Worm (Caenorhabditis elegans) whole organism, L1 larva: ENCODE results near the gene fbxc-55.

ENCODE experiments used
- C04F5.9 ChIP-seq: sonication (generic microtip); optimal IDR thresholded peaks from 2 replicates; lab custom pipeline; 2016; ENCODE audit warnings: missing genetic modification characterization, missing compliant biosample characterization
- C16A3.4 ChIP-seq: fragments of 150-350 bp; optimal IDR thresholded peaks from 2 replicates; lab custom pipeline; 2014; ENCODE audit warnings: missing biosample characterization, missing genetic modification characterization
- C34B4.2 ChIP-seq: sonication (generic microtip); optimal IDR thresholded peaks from 2 replicates; lab custom pipeline; 2017; ENCODE audit warnings: mild to moderate bottlenecking, missing genetic modification characterization, missing compliant biosample characterization
- Y116A8C.19 ChIP-seq: sonication (generic microtip); optimal IDR thresholded peaks from 2 replicates; lab custom pipeline; 2016; ENCODE audit warnings: missing compliant biosample characterization, missing genetic modification characterization, borderline replicate concordance
- aha-1 ChIP-seq: fragments of 150-350 bp; optimal IDR thresholded peaks from 2 replicates; lab custom pipeline; 2014; ENCODE audit warnings: missing biosample characterization, missing genetic modification characterization
- aly-2 ChIP-seq: fragments of 150-350 bp; optimal IDR thresholded peaks from 2 replicates; lab custom pipeline; 2014; ENCODE audit warnings: missing biosample characterization, missing genetic modification characterization
- blmp-1 ChIP-seq: fragments of 150-350 bp; optimal IDR thresholded peaks from 2 replicates; lab custom pipeline; 2014; ENCODE audit warnings: missing biosample characterization, missing genetic modification characterization
- ceh-82 ChIP-seq, 3 experiments: fragments of 150-350 bp in 1 of 3; sonication (generic microtip) in 2 of 3; optimal IDR thresholded peaks; 2 replicates each; lab custom pipeline; 2014 to 2017; ENCODE audit warnings: missing biosample characterization in 3 of 3, missing genetic modification characterization in 3 of 3
- ceh-88 ChIP-seq: fragments of 200-800 bp; sonication (Bioruptor generic); IDR thresholded peaks from 2 replicates; pipeline ENCODE4 v1.3.6; 2022; ENCODE audit warnings: missing genetic modification characterization, missing compliant biosample characterization
- egl-13 ChIP-seq: sonication (generic microtip); optimal IDR thresholded peaks from 2 replicates; lab custom pipeline; 2016; ENCODE audit warnings: missing genotype, missing genetic modification reagents, missing genetic modification characterization, missing compliant biosample characterization
- egl-27 ChIP-seq, 2 experiments: fragments of 150-350 bp in 1 of 2; sonication (generic microtip); optimal IDR thresholded peaks; 3 replicates each; lab custom pipeline; 2017 to 2018; ENCODE audit warnings: missing biosample characterization in 2 of 2, missing genetic modification characterization in 2 of 2, missing genetic modification reagents in 2 of 2
- elt-3 ChIP-seq, 6 experiments: fragments of 150-350 bp in 1 of 6; sonication (generic microtip); optimal IDR thresholded peaks; 2 replicates each; lab custom pipeline; 2017 to 2018; ENCODE audit warnings: missing biosample characterization in 6 of 6, missing genetic modification characterization in 6 of 6, inconsistent platforms in 1 of 6
- ets-5 ChIP-seq: fragments of 200-800 bp; sonication (Bioruptor generic); IDR thresholded peaks from 2 replicates; pipeline ENCODE4 v1.3.6; 2022; ENCODE audit warnings: missing genetic modification characterization, missing compliant biosample characterization
- fkh-8 ChIP-seq: sonication (generic microtip); optimal IDR thresholded peaks from 2 replicates; lab custom pipeline; 2016; ENCODE audit warnings: mild to moderate bottlenecking, missing genetic modification characterization, missing compliant biosample characterization
- fos-1 ChIP-seq: fragments of 150-350 bp; optimal IDR thresholded peaks from 2 replicates; lab custom pipeline; 2014; ENCODE audit warnings: missing biosample characterization, missing genetic modification characterization
- grh-1 ChIP-seq: fragments of 200-800 bp; sonication (Bioruptor generic); IDR thresholded peaks from 2 replicates; pipeline ENCODE4 v1.3.6; 2022; ENCODE audit warnings: missing genetic modification reagents, missing genetic modification characterization, missing compliant biosample characterization
- irx-1 ChIP-seq: sonication (generic microtip); optimal IDR thresholded peaks from 2 replicates; lab custom pipeline; 2016; ENCODE audit warnings: missing genetic modification characterization, missing compliant biosample characterization
- jun-1 ChIP-seq: fragments of 150-350 bp; optimal IDR thresholded peaks from 2 replicates; lab custom pipeline; 2014; ENCODE audit warnings: missing biosample characterization, missing genetic modification reagents, missing genetic modification characterization
- lin-13 ChIP-seq: fragments of 150-350 bp; optimal IDR thresholded peaks from 2 replicates; lab custom pipeline; 2014; ENCODE audit warnings: missing biosample characterization, missing genetic modification reagents, missing genetic modification characterization
- lin-15B ChIP-seq: fragments of 150-350 bp; sonication (generic microtip); optimal IDR thresholded peaks from 3 replicates; lab custom pipeline; 2014; ENCODE audit warnings: missing biosample characterization, missing genetic modification characterization
- lin-35 ChIP-seq, 2 experiments: fragments of 150-350 bp; optimal IDR thresholded peaks; 2 replicates each; lab custom pipeline; 2014; ENCODE audit warnings: missing biosample characterization in 2 of 2, missing genetic modification characterization in 2 of 2, missing genetic modification reagents in 2 of 2
- lin-39 ChIP-seq: fragments of 150-350 bp; optimal IDR thresholded peaks from 2 replicates; lab custom pipeline; 2014; ENCODE audit warnings: missing biosample characterization, missing genetic modification reagents, missing genetic modification characterization
- lir-3 ChIP-seq: sonication (generic microtip); optimal IDR thresholded peaks from 2 replicates; lab custom pipeline; 2016; ENCODE audit warnings: mild to moderate bottlenecking, missing genetic modification characterization, moderate library complexity, missing compliant biosample characterization; ENCODE audit not compliant: poor library complexity
- lsy-2 ChIP-seq, 2 experiments: fragments of 150-350 bp; optimal IDR thresholded peaks; 2 replicates each; lab custom pipeline; 2014; ENCODE audit warnings: missing biosample characterization in 2 of 2, missing genetic modification characterization in 2 of 2
- mab-9 ChIP-seq: fragments of 200-800 bp; sonication (Bioruptor generic); IDR thresholded peaks from 2 replicates; pipeline ENCODE4 v1.3.6; 2022; ENCODE audit warnings: missing genetic modification reagents, missing genetic modification characterization, missing compliant biosample characterization
- mef-2 ChIP-seq: fragments of 150-350 bp; optimal IDR thresholded peaks from 2 replicates; lab custom pipeline; 2014; ENCODE audit warnings: missing biosample characterization, missing genetic modification characterization
- mep-1 ChIP-seq: fragments of 150-350 bp; optimal IDR thresholded peaks from 2 replicates; lab custom pipeline; 2014; ENCODE audit warnings: missing biosample characterization, missing genetic modification characterization
- nhr-19 ChIP-seq: fragments of 200-800 bp; sonication (Bioruptor generic); conservative IDR thresholded peaks from 2 replicates; pipeline ENCODE4 v1.3.6; 2022; ENCODE audit warnings: missing genetic modification characterization, missing compliant biosample characterization
- nhr-20 ChIP-seq: sonication (generic microtip); optimal IDR thresholded peaks from 2 replicates; lab custom pipeline; 2016; ENCODE audit warnings: mild to moderate bottlenecking, missing genetic modification characterization, missing compliant biosample characterization
- nhr-237 ChIP-seq: fragments of 150-350 bp; optimal IDR thresholded peaks from 2 replicates; lab custom pipeline; 2014; ENCODE audit warnings: missing biosample characterization, missing genetic modification characterization
- nhr-47 ChIP-seq: sonication (generic microtip); optimal IDR thresholded peaks from 2 replicates; lab custom pipeline; 2016; ENCODE audit warnings: mild to moderate bottlenecking, missing genetic modification characterization, moderate library complexity, missing compliant biosample characterization
- nhr-71 ChIP-seq: sonication (generic microtip); optimal IDR thresholded peaks from 2 replicates; lab custom pipeline; 2016; ENCODE audit warnings: mild to moderate bottlenecking, missing genetic modification characterization, moderate library complexity, missing compliant biosample characterization
- nhr-76 ChIP-seq: sonication (generic microtip); optimal IDR thresholded peaks from 2 replicates; lab custom pipeline; 2017; ENCODE audit warnings: missing biosample characterization, missing genetic modification characterization
- nhr-84 ChIP-seq: sonication (generic microtip); optimal IDR thresholded peaks from 2 replicates; lab custom pipeline; 2017; ENCODE audit warnings: missing biosample characterization, missing genetic modification characterization
- nhr-90 ChIP-seq: sonication (generic microtip); optimal IDR thresholded peaks from 2 replicates; lab custom pipeline; 2016; ENCODE audit warnings: mild to moderate bottlenecking, missing genetic modification characterization, missing compliant biosample characterization; ENCODE audit not compliant: poor library complexity
- pag-3 ChIP-seq: sonication (generic microtip); optimal IDR thresholded peaks from 2 replicates; lab custom pipeline; 2017; ENCODE audit warnings: missing genetic modification characterization, mild to moderate bottlenecking, missing compliant biosample characterization, antibody characterized with exemption, borderline replicate concordance; ENCODE audit not compliant: insufficient read depth
- snu-23 ChIP-seq: sonication (generic microtip); optimal IDR thresholded peaks from 2 replicates; lab custom pipeline; 2016; ENCODE audit warnings: missing genetic modification characterization, missing compliant biosample characterization
- swsn-7 ChIP-seq: sonication (generic microtip); optimal IDR thresholded peaks from 2 replicates; lab custom pipeline; 2016; ENCODE audit warnings: missing genetic modification characterization, missing compliant biosample characterization
- unc-30 ChIP-seq: sonication (generic microtip); optimal IDR thresholded peaks from 2 replicates; lab custom pipeline; 2017; ENCODE audit warnings: missing biosample characterization, missing genetic modification characterization
- unc-86 ChIP-seq: sonication (generic microtip); optimal IDR thresholded peaks from 2 replicates; lab custom pipeline; 2016; ENCODE audit warnings: missing genetic modification characterization, missing compliant biosample characterization
- unc-98 ChIP-seq: fragments of 200-800 bp; sonication (Bioruptor generic); IDR thresholded peaks from 2 replicates; pipeline ENCODE4 v1.3.6; 2022; ENCODE audit warnings: missing genetic modification characterization, missing compliant biosample characterization
- vab-15 ChIP-seq: sonication (generic microtip); optimal IDR thresholded peaks from 2 replicates; lab custom pipeline; 2017; ENCODE audit warnings: missing genotype, mild to moderate bottlenecking, missing genetic modification characterization, missing compliant biosample characterization
- xbp-1 ChIP-seq: sonication (generic microtip); optimal IDR thresholded peaks from 2 replicates; lab custom pipeline; 2016; ENCODE audit warnings: missing genetic modification characterization, missing compliant biosample characterization
- zag-1 ChIP-seq: fragments of 150-350 bp; optimal IDR thresholded peaks from 2 replicates; lab custom pipeline; 2014; ENCODE audit warnings: missing biosample characterization, missing genetic modification characterization

The fbxc-55 gene

ce11 chrII:3170089-3170488 is at the start of gene fbxc-55:
Gene fbxc-55 (minus strand): TSS chrII:3170189.
- TF ChIP-seq nhr-71 (tag; lab: Kevin White, UChicago), result no peak
- no peak for TF ChIP-seq swsn-7
- no peak for TF ChIP-seq unc-98
- no peak for TF ChIP-seq ceh-88 (GFP tag; lab: Robert Waterston, UW)
- no peak for TF ChIP-seq snu-23 (GFP tag; lab: Kevin White, UChicago)
- TF ChIP-seq lsy-2 (tag; optimal IDR thresholded peaks at IDR 0.05; lab: Kevin White, UChicago), result no peak
- no peak for TF ChIP-seq blmp-1 (tag; lab: Kevin White, UChicago)
- no peak for TF ChIP-seq lir-3 (tag; lab: Kevin White, UChicago)
- TF ChIP-seq lin-39, result no peak

ce11 chrII:3215762-3216161 is 45.8 kb upstream of the fbxc-55 start, which contains the start of gene ZC239.3:
Gene ZC239.3 (plus strand): TSS chrII:3216062.
- peak; percentile 23 for TF ChIP-seq xbp-1 (tag; lab: Kevin White, UChicago)

ce11 chrII:3213898-3214297 is 43.9 kb upstream of the fbxc-55 start, which contains the start of gene ZC239.4:
Gene ZC239.4 (plus strand): TSS chrII:3214198.
- no peak for TF ChIP-seq fos-1 (tag; lab: Kevin White, UChicago)
- TF ChIP-seq mep-1, result no peak
- TF ChIP-seq unc-86 (tag; lab: Kevin White, UChicago), result no peak

ce11 chrII:3210365-3210764 is 40.4 kb upstream of the fbxc-55 start, which contains the start of gene ZC239.5:
Gene ZC239.5 (plus strand): TSS chrII:3210665.
- TF ChIP-seq nhr-84 (no peak), grh-1 (no peak), lin-39 (no peak), nhr-237 (tag; lab: Kevin White, UChicago) (no peak), nhr-90 (tag; lab: Kevin White, UChicago) (no peak), lin-15B (tag; lab: Kevin White, UChicago) (no peak), jun-1 (no peak), aha-1 (no peak), nhr-71 (tag; lab: Kevin White, UChicago) (no peak), C16A3.4 (tag; lab: Kevin White, UChicago) (no peak), fos-1 (tag; lab: Kevin White, UChicago) (no peak), vab-15 (tag; lab: Kevin White, UChicago) (no peak), Y116A8C.19 (tag; lab: Kevin White, UChicago) (no peak), lir-3 (tag; lab: Kevin White, UChicago) (no peak)

- TF ChIP-seq elt-3 (tag; optimal IDR thresholded peaks at IDR 0.05; lab: Kevin White, UChicago) (no peak), mef-2 (tag; lab: Kevin White, UChicago) (no peak), fkh-8 (tag; lab: Kevin White, UChicago) (no peak), ceh-82 (tag; optimal IDR thresholded peaks at IDR 0.05; lab: Kevin White, UChicago) (peak in 1 of 3 experiments; percentile 5), aly-2 (tag; lab: Kevin White, UChicago) (no peak), nhr-47 (tag; lab: Kevin White, UChicago) (peak; percentile 17), nhr-71 (tag; lab: Kevin White, UChicago) (no peak), nhr-19 (GFP tag; lab: Robert Waterston, UW) (no peak), lin-15B (tag; lab: Kevin White, UChicago) (no peak), pag-3 (tag; lab: Kevin White, UChicago) (no peak), snu-23 (GFP tag; lab: Kevin White, UChicago) (peak; percentile 68), ceh-88 (GFP tag; lab: Robert Waterston, UW) (no peak), nhr-76 (tag; lab: Kevin White, UChicago) (no peak), lin-35 (GFP tag; optimal IDR thresholded peaks at IDR 0.05; lab: Kevin White, UChicago) (peak in 1 of 2 experiments; percentile 8), nhr-20 (peak; percentile 50), mab-9 (GFP tag; lab: Robert Waterston, UW) (no peak), irx-1 (tag; lab: Kevin White, UChicago) (no peak), lin-13 (GFP tag; lab: Kevin White, UChicago) (no peak), lsy-2 (tag; optimal IDR thresholded peaks at IDR 0.05; lab: Kevin White, UChicago) (peak; percentile 23 to 51), nhr-90 (tag; lab: Kevin White, UChicago) (no peak), ets-5 (no peak), C04F5.9 (tag; lab: Kevin White, UChicago) (no peak), zag-1 (tag; lab: Kevin White, UChicago) (no peak), vab-15 (tag; lab: Kevin White, UChicago) (no peak), egl-27 (tag; optimal IDR thresholded peaks at IDR 0.05; lab: Kevin White, UChicago) (no peak), egl-13 (tag; lab: Kevin White, UChicago) (no peak), C34B4.2 (tag; lab: Kevin White, UChicago) (no peak), jun-1 (no peak), unc-30 (tag; lab: Kevin White, UChicago) (no peak)
These were observed 39.3 kb upstream of the fbxc-55 start, which contains the start of gene ZC239.6 for ce11 chrII:3209251-3209650. Gene ZC239.6 (plus strand): TSS chrII:3209631.
